Fruit fly (Drosophila melanogaster) whole organism, embryonic: ENCODE results near the gene CG4497.
A peak's percentile ranks its signal among the peaks of the same experiment; 100 is the strongest.

ENCODE experiments used
- Abd-B ChIP-seq: fragments of 200-800 bp; sonication (Bioruptor generic); optimal IDR thresholded peaks from 2 replicates; lab custom pipeline; 2018; ENCODE audit warnings: missing biosample characterization, mild to moderate bottlenecking, missing genetic modification characterization, moderate library complexity
- Adf1 ChIP-seq: fragments of 200-800 bp; sonication (Bioruptor generic); IDR thresholded peaks from 2 replicates; pipeline ENCODE4 v1.3.6; 2022; ENCODE audit warnings: missing biosample characterization, missing genetic modification characterization
- Atf6 ChIP-seq: fragments of 200-800 bp; sonication (Bioruptor generic); IDR thresholded peaks from 2 replicates; pipeline ENCODE4 v1.3.6; 2022; ENCODE audit warnings: missing biosample characterization, missing genetic modification characterization
- CG12391 ChIP-seq: fragments of 200-800 bp; sonication (Bioruptor generic); optimal IDR thresholded peaks from 3 replicates; lab custom pipeline; 2018; ENCODE audit warnings: missing biosample characterization, mild to moderate bottlenecking, missing genetic modification characterization, moderate library complexity
- CG14860 ChIP-seq: fragments of 200-800 bp; sonication (Bioruptor generic); IDR thresholded peaks from 3 replicates; pipeline ENCODE4 v1.3.6; 2022; ENCODE audit warnings: missing biosample characterization, missing genetic modification characterization; ENCODE audit not compliant: partially characterized antibody
- CG15269 ChIP-seq: fragments of 200-800 bp; sonication (Bioruptor generic); optimal IDR thresholded peaks from 2 replicates; lab custom pipeline; 2018; ENCODE audit warnings: missing biosample characterization, mild to moderate bottlenecking, missing genetic modification characterization, moderate library complexity
- CG17328 ChIP-seq: fragments of 200-800 bp; sonication (Bioruptor generic); IDR thresholded peaks from 2 replicates; pipeline ENCODE4 v1.3.6; 2022; ENCODE audit warnings: missing biosample characterization, missing genetic modification characterization
- CG3838 ChIP-seq: fragments of 200-800 bp; sonication (Bioruptor generic); optimal IDR thresholded peaks from 3 replicates; lab custom pipeline; 2016; ENCODE audit warnings: missing biosample characterization, missing genetic modification characterization
- CG3847 ChIP-seq: fragments of 200-800 bp; sonication (Bioruptor generic); IDR thresholded peaks from 2 replicates; pipeline ENCODE4 v1.3.6; 2022; ENCODE audit warnings: missing biosample characterization, missing genetic modification characterization
- CG4424 ChIP-seq: fragments of 200-800 bp; sonication (Bioruptor generic); optimal IDR thresholded peaks from 3 replicates; lab custom pipeline; 2016; ENCODE audit warnings: missing biosample characterization, missing genetic modification characterization
- CG4617 ChIP-seq: fragments of 200-800 bp; sonication (Bioruptor generic); optimal IDR thresholded peaks from 3 replicates; lab custom pipeline; 2016; ENCODE audit warnings: missing biosample characterization, missing genetic modification characterization, borderline replicate concordance
- CG7963 ChIP-seq: fragments of 200-800 bp; sonication (Bioruptor generic); IDR thresholded peaks from 3 replicates; pipeline ENCODE4 v1.3.6; 2022; ENCODE audit warnings: missing biosample characterization, missing genetic modification characterization; ENCODE audit not compliant: partially characterized antibody
- Dbx ChIP-seq: fragments of 200-800 bp; sonication (Bioruptor generic); IDR thresholded peaks from 3 replicates; pipeline ENCODE4 v1.3.6; 2022; ENCODE audit warnings: missing biosample characterization, missing genetic modification characterization
- Dfd ChIP-seq, 2 experiments: fragments of >200 bp; optimal IDR thresholded peaks; 2 replicates each; lab custom pipeline; 2017; ENCODE audit warnings: missing biosample characterization in 2 of 2, missing genetic modification characterization in 2 of 2
- Dip2 ChIP-seq: fragments of 200-800 bp; sonication (Bioruptor generic); IDR thresholded peaks from 2 replicates; pipeline ENCODE4 v1.3.6; 2022; ENCODE audit warnings: missing biosample characterization, missing genetic modification characterization
- Drgx ChIP-seq: fragments of 200-800 bp; sonication (Bioruptor generic); IDR thresholded peaks from 2 replicates; pipeline ENCODE4 v1.3.6; 2022; ENCODE audit warnings: missing biosample characterization, missing genetic modification characterization
- NC2α ChIP-seq: fragments of 200-800 bp; sonication (Bioruptor generic); optimal IDR thresholded peaks from 2 replicates; lab custom pipeline; 2016; ENCODE audit warnings: missing biosample characterization, missing genetic modification characterization
- Poxn ChIP-seq: fragments of 200-800 bp; sonication (Bioruptor generic); IDR thresholded peaks from 2 replicates; pipeline ENCODE4 v1.3.6; 2022; ENCODE audit warnings: missing biosample characterization, missing genetic modification characterization
- Ravus ChIP-seq: fragments of 200-800 bp; sonication (Bioruptor generic); IDR thresholded peaks from 2 replicates; pipeline ENCODE4 v1.3.6; 2022; ENCODE audit warnings: missing biosample characterization, missing genetic modification characterization
- Scr ChIP-seq: fragments of 200-800 bp; sonication (Bioruptor generic); IDR thresholded peaks from 2 replicates; pipeline ENCODE4 v1.3.6; 2022; ENCODE audit warnings: missing biosample characterization, missing genetic modification characterization; ENCODE audit not compliant: partially characterized antibody
- Taf1 ChIP-seq: fragments of 200-800 bp; sonication (Bioruptor generic); IDR thresholded peaks from 2 replicates; pipeline ENCODE4 v1.3.6; 2022; ENCODE audit warnings: missing biosample characterization, missing genetic modification characterization
- ab ChIP-seq: fragments of 200-800 bp; sonication (Bioruptor generic); optimal IDR thresholded peaks from 2 replicates; lab custom pipeline; 2016; ENCODE audit warnings: missing biosample characterization, missing genetic modification characterization
- ato ChIP-seq: fragments of 200-800 bp; sonication (Bioruptor generic); IDR thresholded peaks from 2 replicates; pipeline ENCODE4 v1.3.6; 2022; ENCODE audit warnings: missing biosample characterization, missing genetic modification characterization; ENCODE audit not compliant: partially characterized antibody
- bbx ChIP-seq: fragments of 200-800 bp; sonication (Bioruptor generic); IDR thresholded peaks from 2 replicates; pipeline ENCODE4 v1.3.6; 2022; ENCODE audit warnings: missing biosample characterization, missing genetic modification characterization; ENCODE audit not compliant: partially characterized antibody
- br ChIP-seq: fragments of >200 bp; optimal IDR thresholded peaks from 2 replicates; lab custom pipeline; 2017
- bsh ChIP-seq, 2 experiments: fragments of 200-800 bp; sonication (Bioruptor generic); optimal IDR thresholded peaks; 2 replicates each; lab custom pipeline; 2017 to 2018; ENCODE audit warnings: mild to moderate bottlenecking in 2 of 2, missing biosample characterization in 2 of 2, missing genetic modification characterization in 2 of 2, moderate library complexity in 1 of 2
- fu2 ChIP-seq: fragments of 200-800 bp; sonication (Bioruptor generic); optimal IDR thresholded peaks from 2 replicates; lab custom pipeline; 2016; ENCODE audit warnings: missing biosample characterization, missing genetic modification characterization
- gcm2 ChIP-seq: fragments of 200-800 bp; sonication (Bioruptor generic); optimal IDR thresholded peaks from 2 replicates; lab custom pipeline; 2016; ENCODE audit warnings: missing biosample characterization, missing genetic modification characterization
- grn ChIP-seq: fragments of 200-800 bp; sonication (Bioruptor generic); optimal IDR thresholded peaks from 3 replicates; lab custom pipeline; 2017; ENCODE audit warnings: missing biosample characterization, missing genetic modification characterization
- gsb-n ChIP-seq: fragments of 200-800 bp; sonication (Bioruptor generic); optimal IDR thresholded peaks from 3 replicates; lab custom pipeline; 2018; ENCODE audit warnings: missing biosample characterization, mild to moderate bottlenecking, missing genetic modification characterization
- hbn ChIP-seq: fragments of 200-800 bp; sonication (Bioruptor generic); IDR thresholded peaks from 2 replicates; pipeline ENCODE4 v1.3.6; 2022; ENCODE audit warnings: missing biosample characterization, missing genetic modification characterization; ENCODE audit not compliant: partially characterized antibody
- kah ChIP-seq: fragments of 200-800 bp; sonication (Bioruptor generic); optimal IDR thresholded peaks from 2 replicates; lab custom pipeline; 2018; ENCODE audit warnings: missing biosample characterization, mild to moderate bottlenecking, missing genetic modification characterization
- kay ChIP-seq: fragments of 200-800 bp; sonication (Bioruptor generic); optimal IDR thresholded peaks from 2 replicates; lab custom pipeline; 2016; ENCODE audit warnings: missing biosample characterization, missing genetic modification characterization
- lmd ChIP-seq: fragments of 200-800 bp; sonication (Bioruptor generic); IDR thresholded peaks from 2 replicates; pipeline ENCODE4 v1.3.6; 2022; ENCODE audit warnings: missing biosample characterization, missing genetic modification characterization
- mam ChIP-seq: fragments of 200-800 bp; sonication (Bioruptor generic); optimal IDR thresholded peaks from 3 replicates; lab custom pipeline; 2016; ENCODE audit warnings: missing biosample characterization, missing genetic modification characterization
- nerfin-2 ChIP-seq: fragments of 200-800 bp; sonication (Bioruptor generic); IDR thresholded peaks from 2 replicates; pipeline ENCODE4 v1.3.6; 2022; ENCODE audit warnings: missing biosample characterization, missing genetic modification characterization; ENCODE audit not compliant: partially characterized antibody
- nom ChIP-seq: fragments of 200-800 bp; sonication (Bioruptor generic); optimal IDR thresholded peaks from 2 replicates; lab custom pipeline; 2017; ENCODE audit warnings: missing biosample characterization, missing genetic modification characterization, mild to moderate bottlenecking, moderate library complexity, missing genetic modification reagents
- phol ChIP-seq: fragments of 200-800 bp; sonication (Bioruptor generic); optimal IDR thresholded peaks from 3 replicates; lab custom pipeline; 2018; ENCODE audit warnings: missing biosample characterization, mild to moderate bottlenecking, missing genetic modification characterization, moderate library complexity
- rib ChIP-seq: fragments of 200-800 bp; sonication (Bioruptor generic); IDR thresholded peaks from 2 replicates; pipeline ENCODE4 v1.3.6; 2022; ENCODE audit warnings: missing biosample characterization, missing genetic modification characterization
- row ChIP-seq: fragments of 200-800 bp; sonication (Bioruptor generic); IDR thresholded peaks from 3 replicates; pipeline ENCODE4 v1.3.6; 2022; ENCODE audit warnings: missing biosample characterization, missing genetic modification characterization
- sna ChIP-seq: fragments of 200-800 bp; sonication (Bioruptor generic); IDR thresholded peaks from 2 replicates; pipeline ENCODE4 v1.3.6; 2022; ENCODE audit warnings: missing biosample characterization, missing genetic modification characterization; ENCODE audit not compliant: partially characterized antibody
- stwl ChIP-seq: fragments of 200-800 bp; sonication (Bioruptor generic); optimal IDR thresholded peaks from 3 replicates; lab custom pipeline; 2018; ENCODE audit warnings: missing biosample characterization, mild to moderate bottlenecking, missing genetic modification characterization, moderate library complexity
- tap ChIP-seq: fragments of 200-800 bp; optimal IDR thresholded peaks from 3 replicates; lab custom pipeline; 2019; ENCODE audit warnings: missing biosample characterization, mild to moderate bottlenecking, missing genetic modification characterization, moderate library complexity
- ttk ChIP-seq: fragments of 200-800 bp; sonication (Bioruptor generic); IDR thresholded peaks from 2 replicates; pipeline ENCODE4 v2.1.2; 2022; ENCODE audit warnings: missing biosample characterization, missing genetic modification characterization
- vnd ChIP-seq: fragments of 200-800 bp; sonication (Bioruptor generic); IDR thresholded peaks from 3 replicates; pipeline ENCODE4 v1.3.6; 2022; ENCODE audit warnings: missing biosample characterization, missing genetic modification characterization; ENCODE audit not compliant: partially characterized antibody
- wor ChIP-seq: fragments of 200-800 bp; sonication (Bioruptor generic); IDR thresholded peaks from 2 replicates; pipeline ENCODE4 v1.3.6; 2022; ENCODE audit warnings: missing biosample characterization, missing genetic modification characterization
- yki ChIP-seq: fragments of >200 bp; optimal IDR thresholded peaks from 3 replicates; lab custom pipeline; 2018
- zen2 ChIP-seq: fragments of 200-800 bp; sonication (Bioruptor generic); IDR thresholded peaks from 3 replicates; pipeline ENCODE4 v1.3.6; 2022; ENCODE audit warnings: missing biosample characterization, missing genetic modification characterization; ENCODE audit not compliant: partially characterized antibody

CG4497 gene

DNA sequence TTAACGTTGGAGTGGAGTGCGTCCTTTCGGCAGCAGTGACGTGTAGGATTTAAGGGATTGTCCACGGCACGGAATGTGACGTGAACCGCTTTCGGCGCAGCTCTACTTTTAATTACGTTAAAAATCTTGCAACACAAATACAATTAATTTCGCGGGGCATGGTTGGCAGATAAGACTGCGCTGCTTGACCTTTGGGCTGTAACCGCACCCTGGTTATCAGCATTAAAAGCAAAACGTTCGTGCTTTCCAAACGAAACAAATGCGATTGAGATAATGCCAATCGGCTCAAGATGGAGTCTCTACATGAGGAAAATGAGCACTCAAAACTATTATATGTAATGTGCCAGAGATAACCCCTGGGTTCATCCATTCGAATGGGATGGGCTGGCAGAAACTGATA lies 19.1 kb upstream of the CG4497 start (continued):
- TF ChIP-seq wor (GFP tag; lab: Robert Waterston, UW) = no peak
- no peak for TF ChIP-seq gsb-n (tag; lab: Kevin White, UChicago)
- TF ChIP-seq Atf6 (GFP tag; lab: Robert Waterston, UW) = no peak
- TF ChIP-seq grn (GFP tag; lab: Kevin White, UChicago) = peak; percentile 5

DNA sequence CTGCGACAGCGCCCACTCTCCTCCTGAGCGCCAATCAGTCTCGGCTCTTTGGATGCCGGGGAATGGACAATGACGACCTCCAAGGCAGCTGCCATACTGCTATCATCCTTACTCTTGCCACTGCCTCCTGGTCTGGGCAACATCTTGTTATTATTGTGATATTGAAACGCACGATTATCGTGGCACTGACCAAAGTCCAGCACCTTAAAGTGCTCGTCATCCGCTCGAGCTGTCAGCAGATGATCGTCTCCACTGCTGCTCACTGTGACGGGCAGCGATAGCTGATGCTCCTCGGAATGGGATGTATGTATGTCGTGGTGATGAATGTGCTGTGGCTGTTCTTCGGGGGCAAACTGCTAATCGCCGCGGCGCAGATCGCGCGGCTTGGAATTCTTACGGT lies 13.3 kb upstream of the CG4497 start:
- peak; percentile 33; the same call in 1 of the 2 replicates for TF ChIP-seq Drgx (GFP tag; lab: Robert Waterston, UW)
- peak; percentile 88 for TF ChIP-seq nom (GFP tag; lab: Kevin White, UChicago)
- no peak for TF ChIP-seq ttk (GFP tag; lab: Robert Waterston, UW)
- peak in 1 of 2 experiments; percentile 41 for TF ChIP-seq bsh (GFP tag; optimal IDR thresholded peaks at IDR 0.05; lab: Kevin White, UChicago)
- no peak for TF ChIP-seq CG3838 (GFP tag; lab: Kevin White, UChicago)

- peak; percentile 100 for TF ChIP-seq sna (GFP tag; lab: Robert Waterston, UW)
- peak; percentile 60 for TF ChIP-seq CG3847 (GFP tag; lab: Robert Waterston, UW)
- TF ChIP-seq CG17328 (GFP tag; lab: Robert Waterston, UW) = no peak
- TF ChIP-seq hbn (GFP tag; lab: Robert Waterston, UW) = peak; percentile 100
- no peak for TF ChIP-seq ab (GFP tag; lab: Kevin White, UChicago)
- peak; percentile 45; the same call in 1 of the 2 replicates for TF ChIP-seq Adf1 (GFP tag; lab: Robert Waterston, UW)
- no peak for TF ChIP-seq Taf1 (GFP tag; lab: Robert Waterston, UW)
- peak; percentile 99 for TF ChIP-seq CG7963
- peak; percentile 98 for TF ChIP-seq stwl
- TF ChIP-seq Poxn = no peak
- TF ChIP-seq gcm2 (GFP tag; lab: Kevin White, UChicago) = no peak
- TF ChIP-seq bbx (GFP tag; lab: Robert Waterston, UW) = peak; percentile 100
- peak; percentile 37 for TF ChIP-seq phol (tag; lab: Kevin White, UChicago)
- no peak for TF ChIP-seq kah
- TF ChIP-seq yki (lab: Kevin White, UChicago) = no peak
- peak; percentile 63 for TF ChIP-seq mam (GFP tag; lab: Kevin White, UChicago)
- peak; percentile 15 for TF ChIP-seq CG12391
- TF ChIP-seq Dfd (GFP tag; optimal IDR thresholded peaks at IDR 0.05; lab: Kevin White, UChicago) = no peak
- peak; percentile 99 for TF ChIP-seq ato (GFP tag; lab: Robert Waterston, UW)
- no peak; the same call in 1 of the 2 replicates for TF ChIP-seq rib (GFP tag; lab: Robert Waterston, UW)
- TF ChIP-seq CG4424 = peak; percentile 10
- no peak for TF ChIP-seq CG4617 (GFP tag; lab: Kevin White, UChicago)
- TF ChIP-seq row (GFP tag; lab: Robert Waterston, UW) = peak; percentile 63
- TF ChIP-seq zen2 (GFP tag; lab: Robert Waterston, UW) = peak; percentile 100
- no peak for TF ChIP-seq fu2 (GFP tag; lab: Kevin White, UChicago)
- no peak for TF ChIP-seq Abd-B (GFP tag; lab: Kevin White, UChicago)
- no peak for TF ChIP-seq CG15269 (tag; lab: Kevin White, UChicago)
- TF ChIP-seq kay (GFP tag; lab: Kevin White, UChicago) = no peak
- no peak for TF ChIP-seq Dip2 (GFP tag; lab: Robert Waterston, UW)
- no peak for TF ChIP-seq tap (tag; lab: Kevin White, UChicago)
- peak; percentile 98 for TF ChIP-seq Scr (GFP tag; lab: Robert Waterston, UW)
- peak; percentile 99 for TF ChIP-seq vnd (GFP tag; lab: Robert Waterston, UW)
- no peak for TF ChIP-seq br (lab: Kevin White, UChicago)
- TF ChIP-seq lmd (GFP tag; lab: Robert Waterston, UW) = no peak
- TF ChIP-seq Ravus = no peak
- no peak for TF ChIP-seq NC2α (GFP tag; lab: Kevin White, UChicago)
- TF ChIP-seq Dbx (GFP tag; lab: Robert Waterston, UW) = peak; percentile 75
- peak; percentile 99 for TF ChIP-seq nerfin-2 (GFP tag; lab: Robert Waterston, UW)
- peak; percentile 99 for TF ChIP-seq CG14860 (GFP tag; lab: Robert Waterston, UW)
These were observed 9.7 kb upstream of the CG4497 start, which contains the start of gene CG4502 for dm6 chr2L:7204172-7204482. Gene CG4502 (minus strand): TSS chr2L:7204264.
